Worm (Caenorhabditis elegans) whole organism, young adult: ENCODE results near the gene F53F4.7.

Source experiments
- F49E8.2 ChIP-seq: sonication (generic microtip); optimal IDR thresholded peaks from 3 replicates; lab custom pipeline; 2017; ENCODE audit warnings: missing genetic modification characterization, mild to moderate bottlenecking, missing compliant biosample characterization, antibody characterized with exemption, moderate library complexity; ENCODE audit not compliant: insufficient read depth
- F57A8.1 ChIP-seq: fragments of 200-800 bp; sonication (Bioruptor generic); optimal IDR thresholded peaks from 2 replicates; lab custom pipeline; 2018; ENCODE audit warnings: mild to moderate bottlenecking, missing genetic modification characterization, moderate library complexity, missing compliant biosample characterization
- ets-4 ChIP-seq: fragments of 200-800 bp; sonication (Bioruptor generic); optimal IDR thresholded peaks from 2 replicates; lab custom pipeline; 2018; ENCODE audit warnings: mild to moderate bottlenecking, missing genetic modification characterization, missing compliant biosample characterization
- pha-4 ChIP-seq: fragments of 150-350 bp; sonication (generic microtip); optimal IDR thresholded peaks from 2 replicates; lab custom pipeline; 2014; ENCODE audit warnings: missing biosample characterization, missing genetic modification reagents, missing genetic modification characterization
- rcor-1 ChIP-seq: fragments of 200-800 bp; sonication (Bioruptor generic); IDR thresholded peaks from 2 replicates; pipeline ENCODE4 v1.3.6; 2022; ENCODE audit warnings: missing genetic modification reagents, missing genetic modification characterization, missing compliant biosample characterization
- unc-62 ChIP-seq: fragments of 150-350 bp; optimal IDR thresholded peaks from 2 replicates; lab custom pipeline; 2014; ENCODE audit warnings: missing biosample characterization, missing genetic modification reagents, missing genetic modification characterization
- zfh-2 ChIP-seq: fragments of 200-800 bp; sonication (Bioruptor generic); conservative IDR thresholded peaks from 2 replicates; pipeline ENCODE4 v1.3.6; 2022; ENCODE audit warnings: missing genetic modification reagents, missing genetic modification characterization, missing compliant biosample characterization

DNA sequence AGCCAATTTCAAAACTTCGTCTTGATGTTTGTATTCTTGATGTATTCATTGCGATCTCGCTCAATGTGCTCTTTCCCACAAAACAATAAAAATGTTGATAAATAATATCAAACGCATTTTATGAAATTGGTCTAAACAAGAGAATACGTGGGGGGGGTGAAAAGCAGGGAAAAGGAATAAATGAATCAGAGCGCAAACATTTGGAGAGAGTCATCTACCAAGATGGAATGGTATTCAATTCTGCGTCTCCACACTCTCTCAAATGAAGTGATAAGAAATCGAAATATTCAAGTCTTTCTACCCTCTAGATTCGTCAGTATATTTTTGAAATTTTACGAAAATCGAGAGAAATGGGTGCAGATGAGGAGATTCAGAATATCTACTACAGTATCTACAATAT, 33.1 kb downstream of the F53F4.7 start, which contains the start of gene C50B8.5:
- TF ChIP-seq F57A8.1 (GFP tag; lab: Kevin White, UChicago) (no peak), unc-62 (GFP tag; lab: Kevin White, UChicago) (no peak), zfh-2 (GFP tag; lab: Robert Waterston, UW) (no peak), F49E8.2 (tag; lab: Kevin White, UChicago) (no peak), pha-4 (no peak), ets-4 (no peak), rcor-1 (no peak)
